Worm (Caenorhabditis elegans): ENCODE data around the gene ZK105.14.

The ZK105.14 gene

ce11 chrV:7708525-7708924, 13.3 kb downstream of the ZK105.14 start, which contains the start of gene ZK105.11:
ZK105.11 (minus strand) TSS chrV:7708625.
- TF ChIP-seq let-526 (GFP tag; IDR thresholded peaks at IDR 0.05) (no peak), Y95B8A.8 (GFP tag; IDR thresholded peaks at IDR 0.05) (no peak), C17E4.6 (GFP tag; IDR thresholded peaks at IDR 0.05) (no peak), nhr-90 (tag; optimal IDR thresholded peaks at IDR 0.05) (no peak), ceh-27 (GFP tag; optimal IDR thresholded peaks at IDR 0.05) (no peak), F39B2.1 (GFP tag; IDR thresholded peaks at IDR 0.05) (no peak), mxl-1 (tag; optimal IDR thresholded peaks at IDR 0.05) (no peak), cebp-1 (GFP tag; IDR thresholded peaks at IDR 0.05) (no peak), cebp-1 (tag; optimal IDR thresholded peaks at IDR 0.05) (no peak), F57A8.1 (GFP tag; optimal IDR thresholded peaks at IDR 0.05) (no peak), akir-1 (GFP tag; optimal IDR thresholded peaks at IDR 0.05) (no peak), lin-40 (tag; optimal IDR thresholded peaks at IDR 0.05) (no peak), lag-1 (GFP tag; IDR thresholded peaks at IDR 0.05) (no peak), F22D6.2 (tag; optimal IDR thresholded peaks at IDR 0.05) (no peak), nhr-179 (tag; optimal IDR thresholded peaks at IDR 0.05) (no peak), F23B12.7 (tag; optimal IDR thresholded peaks at IDR 0.05; ENCODE audit: insufficient read depth) (no peak), die-1 (tag; optimal IDR thresholded peaks at IDR 0.05) (no peak), nhr-120 (GFP tag; IDR thresholded peaks at IDR 0.05) (no peak), mes-4 (tag; optimal IDR thresholded peaks at IDR 0.05) (no peak), hmg-20 (GFP tag; IDR thresholded peaks at IDR 0.05) (no peak), F55B11.4 (tag; optimal IDR thresholded peaks at IDR 0.05; ENCODE audit: borderline replicate concordance, insufficient read depth) (no peak)

DNA sequence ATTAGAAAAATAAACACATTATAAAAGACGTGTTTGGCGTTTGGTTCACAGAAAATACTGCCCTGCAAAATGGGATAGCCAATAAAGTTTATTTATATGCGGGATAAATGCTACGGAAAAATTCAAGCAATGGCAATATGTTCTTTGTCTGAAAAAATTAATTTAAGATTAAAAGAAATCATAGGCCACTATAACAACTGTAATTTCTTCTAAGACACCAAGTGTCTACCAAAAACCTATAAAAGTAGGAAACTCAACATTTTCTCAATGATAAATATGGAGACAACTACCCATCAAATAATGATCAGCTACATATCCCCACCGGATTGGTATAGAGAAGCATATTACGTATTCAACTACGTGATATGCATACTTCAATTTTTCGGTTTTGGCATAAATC, 16.5 kb downstream of the ZK105.14 start, which contains the start of gene srw-3:
Gene srw-3 (plus strand): TSS at position 301 of the 400 bp plus-strand sequence.
- TF ChIP-seq ekl-4 (GFP tag; IDR thresholded peaks at IDR 0.05): no peak
- no peak for TF ChIP-seq Y79H2A.3 (GFP tag; conservative IDR thresholded peaks at IDR 0.05)
- no peak for TF ChIP-seq nfya-1 (tag; optimal IDR thresholded peaks at IDR 0.05; ENCODE audit: borderline replicate concordance, insufficient read depth)
- TF ChIP-seq ztf-3 (GFP tag; optimal IDR thresholded peaks at IDR 0.05): no peak
- TF ChIP-seq ztf-6 (GFP tag; IDR thresholded peaks at IDR 0.05): no peak
- TF ChIP-seq tbx-9 (tag; optimal IDR thresholded peaks at IDR 0.05; ENCODE audit: borderline replicate concordance): no peak
- TF ChIP-seq sptf-2 (GFP tag; optimal IDR thresholded peaks at IDR 0.05): no peak
- no peak for TF ChIP-seq cebp-2 (GFP tag; IDR thresholded peaks at IDR 0.05)
- no peak for TF ChIP-seq egl-18 (GFP tag; IDR thresholded peaks at IDR 0.05)
- no peak for TF ChIP-seq madf-8 (GFP tag; conservative IDR thresholded peaks at IDR 0.05)
- TF ChIP-seq attf-5 (GFP tag; optimal IDR thresholded peaks at IDR 0.05): no peak
- no peak for TF ChIP-seq ZK185.1 (tag; optimal IDR thresholded peaks at IDR 0.05; ENCODE audit: poor library complexity, severe bottlenecking)
- TF ChIP-seq B0035.1 (tag; optimal IDR thresholded peaks at IDR 0.05): no peak
- TF ChIP-seq atf-7 (tag; optimal IDR thresholded peaks at IDR 0.05): no peak
- TF ChIP-seq B0261.1 (tag; optimal IDR thresholded peaks at IDR 0.05): no peak
- TF ChIP-seq Y95B8A.8 (GFP tag; IDR thresholded peaks at IDR 0.05): no peak
- TF ChIP-seq pbrm-1 (GFP tag; IDR thresholded peaks at IDR 0.05): no peak
- no peak for TF ChIP-seq T07F8.4 (tag; optimal IDR thresholded peaks at IDR 0.05)
- no peak for TF ChIP-seq let-526 (GFP tag; IDR thresholded peaks at IDR 0.05)
- TF ChIP-seq him-1 (tag; optimal IDR thresholded peaks at IDR 0.05): no peak
